Worm (Caenorhabditis elegans) whole organism, young adult: ENCODE data around the gene arrd-3.

Source experiments
- B0336.3 ChIP-seq: fragments of 200-800 bp; sonication (Bioruptor generic); IDR thresholded peaks from 2 replicates; pipeline ENCODE4 v1.3.6; 2022; ENCODE audit warnings: missing genetic modification characterization, missing compliant biosample characterization
- C06A6.2 ChIP-seq: fragments of 200-800 bp; sonication (Bioruptor generic); conservative IDR thresholded peaks from 2 replicates; pipeline ENCODE4 v1.3.6; 2022; ENCODE audit warnings: missing genetic modification characterization, missing compliant biosample characterization
- C17E4.6 ChIP-seq: fragments of 200-800 bp; sonication (Bioruptor generic); IDR thresholded peaks from 2 replicates; pipeline ENCODE4 v1.3.6; 2022; ENCODE audit warnings: missing genetic modification reagents, missing genetic modification characterization, missing compliant biosample characterization
- F33H1.4 ChIP-seq: fragments of 200-800 bp; sonication (Bioruptor generic); IDR thresholded peaks from 2 replicates; pipeline ENCODE4 v1.3.6; 2022; ENCODE audit warnings: missing genetic modification reagents, missing genetic modification characterization, missing compliant biosample characterization
- F49E8.2 ChIP-seq: sonication (generic microtip); optimal IDR thresholded peaks from 3 replicates; lab custom pipeline; 2017; ENCODE audit warnings: missing genetic modification characterization, mild to moderate bottlenecking, missing compliant biosample characterization, antibody characterized with exemption, moderate library complexity; ENCODE audit not compliant: insufficient read depth
- F57C9.4 ChIP-seq: sonication (generic microtip); optimal IDR thresholded peaks from 2 replicates; lab custom pipeline; 2017; ENCODE audit warnings: mild to moderate bottlenecking, missing genetic modification characterization, missing compliant biosample characterization
- K12H6.12 ChIP-seq: fragments of 200-800 bp; sonication (Bioruptor generic); optimal IDR thresholded peaks from 2 replicates; lab custom pipeline; 2018; ENCODE audit warnings: mild to moderate bottlenecking, missing genetic modification characterization, missing compliant biosample characterization
- Y95B8A.8 ChIP-seq: fragments of 200-800 bp; sonication (Bioruptor generic); IDR thresholded peaks from 2 replicates; pipeline ENCODE4 v1.3.6; 2022; ENCODE audit warnings: missing genetic modification reagents, missing genetic modification characterization, missing compliant biosample characterization
- akir-1 ChIP-seq: fragments of 200-800 bp; sonication (Bioruptor generic); optimal IDR thresholded peaks from 2 replicates; lab custom pipeline; 2018; ENCODE audit warnings: mild to moderate bottlenecking, missing genetic modification characterization, moderate library complexity, missing compliant biosample characterization
- atf-7 ChIP-seq: sonication (generic microtip); optimal IDR thresholded peaks from 2 replicates; lab custom pipeline; 2017; ENCODE audit warnings: mild to moderate bottlenecking, missing genetic modification characterization, missing compliant biosample characterization
- attf-6 ChIP-seq: fragments of 200-800 bp; sonication (Bioruptor generic); IDR thresholded peaks from 2 replicates; pipeline ENCODE4 v1.3.6; 2022; ENCODE audit warnings: missing genetic modification reagents, missing genetic modification characterization, missing compliant biosample characterization
- cebp-2 ChIP-seq: fragments of 200-800 bp; sonication (Bioruptor generic); IDR thresholded peaks from 2 replicates; pipeline ENCODE4 v1.3.6; 2022; ENCODE audit warnings: missing genetic modification characterization, missing compliant biosample characterization
- die-1 ChIP-seq: sonication (generic microtip); optimal IDR thresholded peaks from 2 replicates; lab custom pipeline; 2016; ENCODE audit warnings: missing genotype, mild to moderate bottlenecking, missing genetic modification characterization, missing compliant biosample characterization
- dpff-1 ChIP-seq: sonication (generic microtip); optimal IDR thresholded peaks from 2 replicates; lab custom pipeline; 2017; ENCODE audit warnings: mild to moderate bottlenecking, missing genetic modification characterization, missing compliant biosample characterization
- efl-1 ChIP-seq: fragments of 150-350 bp; optimal IDR thresholded peaks from 2 replicates; lab custom pipeline; 2014; ENCODE audit warnings: missing biosample characterization, missing genetic modification reagents, missing genetic modification characterization
- egl-18 ChIP-seq: fragments of 200-800 bp; sonication (Bioruptor generic); IDR thresholded peaks from 2 replicates; pipeline ENCODE4 v1.3.6; 2022; ENCODE audit warnings: missing genetic modification reagents, missing genetic modification characterization, missing compliant biosample characterization
- egl-44 ChIP-seq: fragments of 200-800 bp; sonication (Bioruptor generic); IDR thresholded peaks from 2 replicates; pipeline ENCODE4 v1.3.6; 2022; ENCODE audit warnings: missing genetic modification reagents, missing genetic modification characterization, missing compliant biosample characterization
- ekl-4 ChIP-seq: fragments of 200-800 bp; sonication (Bioruptor generic); IDR thresholded peaks from 2 replicates; pipeline ENCODE4 v1.3.6; 2022; ENCODE audit warnings: missing genetic modification reagents, missing genetic modification characterization, missing compliant biosample characterization
- fkh-3 ChIP-seq: sonication (generic microtip); optimal IDR thresholded peaks from 2 replicates; lab custom pipeline; 2016; ENCODE audit warnings: mild to moderate bottlenecking, missing genetic modification characterization, missing compliant biosample characterization
- gei-17 ChIP-seq: fragments of 200-800 bp; sonication (Bioruptor generic); optimal IDR thresholded peaks from 2 replicates; lab custom pipeline; 2018; ENCODE audit warnings: mild to moderate bottlenecking, missing genetic modification characterization, missing compliant biosample characterization
- hlh-12 ChIP-seq: sonication (generic microtip); optimal IDR thresholded peaks from 2 replicates; lab custom pipeline; 2016; ENCODE audit warnings: missing genetic modification characterization, missing compliant biosample characterization
- hmg-1.2 ChIP-seq: fragments of 200-800 bp; sonication (Bioruptor generic); IDR thresholded peaks from 2 replicates; pipeline ENCODE4 v1.3.6; 2022; ENCODE audit warnings: missing genetic modification reagents, missing genetic modification characterization, missing compliant biosample characterization
- hsf-1 ChIP-seq: fragments of 200-800 bp; sonication (Bioruptor generic); IDR thresholded peaks from 2 replicates; pipeline ENCODE4 v1.3.6; 2022; ENCODE audit warnings: missing genetic modification reagents, missing genetic modification characterization, missing compliant biosample characterization
- lin-26 ChIP-seq: fragments of 200-800 bp; sonication (Bioruptor generic); IDR thresholded peaks from 2 replicates; pipeline ENCODE4 v1.3.6; 2022; ENCODE audit warnings: missing genetic modification reagents, missing genetic modification characterization, missing compliant biosample characterization
- lin-35 ChIP-seq, 3 experiments: fragments of 150-350 bp in 2 of 3; sonication (generic microtip) in 1 of 3; optimal IDR thresholded peaks; 2 replicates each; lab custom pipeline; 2014 to 2018; ENCODE audit warnings: missing biosample characterization in 3 of 3, missing genetic modification characterization in 3 of 3, missing genetic modification reagents in 3 of 3
- lsl-1 ChIP-seq: fragments of 200-800 bp; sonication (Bioruptor generic); optimal IDR thresholded peaks from 2 replicates; lab custom pipeline; 2018; ENCODE audit warnings: mild to moderate bottlenecking, missing genetic modification characterization, moderate library complexity, missing compliant biosample characterization
- mes-4 ChIP-seq: sonication (generic microtip); optimal IDR thresholded peaks from 2 replicates; lab custom pipeline; 2016; ENCODE audit warnings: missing genotype, missing genetic modification characterization, missing compliant biosample characterization
- nhr-90 ChIP-seq: sonication (generic microtip); optimal IDR thresholded peaks from 2 replicates; lab custom pipeline; 2016; ENCODE audit warnings: missing genotype, mild to moderate bottlenecking, missing genetic modification characterization, missing compliant biosample characterization
- pbrm-1 ChIP-seq: fragments of 200-800 bp; sonication (Bioruptor generic); IDR thresholded peaks from 2 replicates; pipeline ENCODE4 v1.3.6; 2022; ENCODE audit warnings: missing genetic modification reagents, missing genetic modification characterization, missing compliant biosample characterization
- pha-4 ChIP-seq: fragments of 150-350 bp; sonication (generic microtip); optimal IDR thresholded peaks from 2 replicates; lab custom pipeline; 2014; ENCODE audit warnings: missing biosample characterization, missing genetic modification reagents, missing genetic modification characterization
- rcor-1 ChIP-seq: fragments of 200-800 bp; sonication (Bioruptor generic); IDR thresholded peaks from 2 replicates; pipeline ENCODE4 v1.3.6; 2022; ENCODE audit warnings: missing genetic modification reagents, missing genetic modification characterization, missing compliant biosample characterization
- rpc-1 ChIP-seq, 2 experiments: fragments of 150-350 bp in 1 of 2; sonication (generic microtip) in 1 of 2; optimal IDR thresholded peaks; 2 replicates each; lab custom pipeline; 2014 to 2018; ENCODE audit warnings: missing biosample characterization in 1 of 2, missing genetic modification characterization in 1 of 2, missing genetic modification reagents in 1 of 2, missing genotype in 1 of 2
- sea-2 ChIP-seq: fragments of 200-800 bp; sonication (Bioruptor generic); IDR thresholded peaks from 2 replicates; pipeline ENCODE4 v1.3.6; 2022; ENCODE audit warnings: missing genetic modification characterization, missing compliant biosample characterization
- snpc-1.1 ChIP-seq: sonication (generic microtip); optimal IDR thresholded peaks from 2 replicates; lab custom pipeline; 2017; ENCODE audit warnings: missing genetic modification characterization, mild to moderate bottlenecking, missing compliant biosample characterization, antibody characterized with exemption, moderate library complexity, missing genotype, missing genetic modification reagents; ENCODE audit not compliant: insufficient read depth
- tlf-1 ChIP-seq: fragments of 200-800 bp; sonication (Bioruptor generic); optimal IDR thresholded peaks from 2 replicates; lab custom pipeline; 2018; ENCODE audit warnings: mild to moderate bottlenecking, missing genetic modification characterization, missing compliant biosample characterization
- unc-130 ChIP-seq: sonication (generic microtip); optimal IDR thresholded peaks from 2 replicates; lab custom pipeline; 2016; ENCODE audit warnings: missing genetic modification reagents, missing genetic modification characterization, missing compliant biosample characterization
- xnd-1 ChIP-seq: sonication (generic microtip); optimal IDR thresholded peaks from 2 replicates; lab custom pipeline; 2016; ENCODE audit warnings: missing genotype, missing genetic modification reagents, missing genetic modification characterization, missing compliant biosample characterization
- ztf-22 ChIP-seq: fragments of 200-800 bp; sonication (Bioruptor generic); optimal IDR thresholded peaks from 2 replicates; lab custom pipeline; 2018; ENCODE audit warnings: mild to moderate bottlenecking, missing genetic modification characterization, moderate library complexity, missing compliant biosample characterization
- ztf-25 ChIP-seq: fragments of 200-800 bp; sonication (Bioruptor generic); IDR thresholded peaks from 2 replicates; pipeline ENCODE4 v1.3.6; 2022; ENCODE audit warnings: missing genetic modification reagents, missing genetic modification characterization, missing compliant biosample characterization

Gene arrd-3

DNA sequence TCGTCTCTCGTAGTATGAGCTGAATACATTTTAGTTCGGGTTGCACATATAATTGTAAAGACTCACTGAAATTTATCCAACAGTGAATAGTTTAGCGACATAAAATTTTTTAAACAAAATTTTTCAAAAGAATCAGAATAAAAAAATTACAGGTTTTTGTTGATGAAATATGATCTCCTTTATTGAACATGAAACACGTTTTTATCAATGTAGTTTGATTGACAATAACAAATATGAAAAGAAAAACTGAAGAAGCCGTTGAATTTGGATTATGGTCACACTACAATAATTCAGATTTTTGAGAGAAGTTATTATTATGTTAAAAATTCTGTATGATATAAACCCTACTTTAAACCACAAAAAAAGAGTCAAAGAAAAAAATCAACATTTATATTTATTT is 27.7 kb downstream of the arrd-3 start, which contains the start of gene chil-17:
chil-17 (minus strand) TSS at position 101 of the 400 bp plus-strand sequence.
- no peak for TF ChIP-seq efl-1
- no peak for TF ChIP-seq hlh-12 (tag; lab: Kevin White, UChicago)
- no peak for TF ChIP-seq xnd-1
- no peak for TF ChIP-seq F57C9.4 (tag; lab: Kevin White, UChicago)
- TF ChIP-seq attf-6 (GFP tag; lab: Robert Waterston, UW): no peak
- no peak for TF ChIP-seq sea-2 (GFP tag; lab: Robert Waterston, UW)
- TF ChIP-seq C06A6.2: no peak
- no peak for TF ChIP-seq gei-17 (GFP tag; lab: Kevin White, UChicago)
- no peak for TF ChIP-seq B0336.3 (GFP tag; lab: Robert Waterston, UW)
- TF ChIP-seq hmg-1.2 (GFP tag; lab: Robert Waterston, UW): no peak
- no peak for TF ChIP-seq snpc-1.1 (tag; lab: Kevin White, UChicago)
- TF ChIP-seq lin-26 (GFP tag; lab: Robert Waterston, UW): no peak
- no peak for TF ChIP-seq cebp-2 (GFP tag; lab: Robert Waterston, UW)
- TF ChIP-seq ztf-25: no peak
- TF ChIP-seq unc-130 (GFP tag; lab: Kevin White, UChicago): no peak
- no peak for TF ChIP-seq egl-18
- no peak for TF ChIP-seq pbrm-1 (GFP tag; lab: Robert Waterston, UW)
- TF ChIP-seq lin-35 (GFP tag; optimal IDR thresholded peaks at IDR 0.05; lab: Kevin White, UChicago): no peak

DNA sequence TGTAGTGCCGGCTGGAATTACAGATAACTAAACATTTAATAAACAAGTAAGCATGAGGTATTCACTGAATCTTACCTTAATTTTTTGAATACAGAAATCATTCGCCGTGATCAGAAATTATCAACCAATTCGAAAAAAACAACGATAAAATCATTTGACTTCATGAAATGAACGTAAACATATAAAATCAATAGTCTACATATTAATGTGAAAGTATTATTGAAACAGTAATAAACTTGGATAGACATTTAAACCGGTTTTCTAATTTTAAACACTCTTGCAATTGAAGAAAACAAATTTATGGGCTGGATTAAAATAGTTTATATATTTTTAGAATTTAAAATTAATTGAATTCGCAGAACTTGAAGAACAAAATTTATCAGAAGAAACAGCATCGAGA is 29.5 kb downstream of the arrd-3 start, which contains the start of gene chil-16:
chil-16 (minus strand) TSS at position 101 of the 400 bp plus-strand sequence.
- TF ChIP-seq snpc-1.1 (tag; lab: Kevin White, UChicago) (no peak), ekl-4 (GFP tag; lab: Robert Waterston, UW) (no peak), Y95B8A.8 (GFP tag; lab: Robert Waterston, UW) (no peak), akir-1 (GFP tag; lab: Kevin White, UChicago) (no peak), egl-44 (GFP tag; lab: Robert Waterston, UW) (no peak), pha-4 (tag; lab: Kevin White, UChicago) (no peak), nhr-90 (no peak), C17E4.6 (GFP tag; lab: Robert Waterston, UW) (no peak)

DNA sequence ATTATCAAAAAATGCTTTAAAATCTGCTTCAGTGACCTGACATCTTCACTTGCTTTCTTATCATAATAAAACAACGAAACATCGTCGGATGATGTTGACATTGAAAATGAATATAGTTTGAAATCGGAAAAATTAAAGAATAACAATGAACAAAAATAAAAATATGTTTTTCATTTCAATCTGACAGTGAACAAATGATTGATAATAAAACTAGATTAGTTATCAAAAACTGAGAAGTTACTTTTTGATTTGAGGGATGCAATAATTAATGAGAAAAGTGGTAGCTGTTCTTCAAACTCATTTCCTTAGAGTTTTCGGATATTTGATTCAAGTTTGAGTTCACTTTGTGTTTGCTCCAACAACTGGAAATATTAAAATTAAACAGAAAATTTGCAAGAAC is 31.2 kb downstream of the arrd-3 start, which contains the start of gene chil-15:
chil-15 (minus strand) TSS at position 101 of the 400 bp plus-strand sequence.
- TF ChIP-seq lin-35 (GFP tag; optimal IDR thresholded peaks at IDR 0.05; lab: Kevin White, UChicago) (no peak), gei-17 (GFP tag; lab: Kevin White, UChicago) (no peak), fkh-3 (tag; lab: Kevin White, UChicago) (no peak), ztf-22 (no peak), F49E8.2 (tag; lab: Kevin White, UChicago) (no peak), dpff-1 (tag; lab: Kevin White, UChicago) (no peak), pbrm-1 (GFP tag; lab: Robert Waterston, UW) (no peak), rpc-1 (optimal IDR thresholded peaks at IDR 0.05; lab: Kevin White, UChicago) (no peak), rpc-1 (tag; optimal IDR thresholded peaks at IDR 0.05; lab: Kevin White, UChicago) (no peak), hsf-1 (no peak), atf-7 (tag; lab: Kevin White, UChicago) (no peak), pha-4 (tag; lab: Kevin White, UChicago) (no peak), die-1 (tag; lab: Kevin White, UChicago) (no peak), rcor-1 (no peak), xnd-1 (no peak), K12H6.12 (tag; lab: Kevin White, UChicago) (no peak), tlf-1 (GFP tag; lab: Kevin White, UChicago) (no peak), F33H1.4 (no peak), lsl-1 (GFP tag; lab: Kevin White, UChicago) (no peak), mes-4 (tag; lab: Kevin White, UChicago) (no peak)
